Fruit fly (Drosophila melanogaster): ENCODE results near the gene Efr.

Gene Efr

DNA sequence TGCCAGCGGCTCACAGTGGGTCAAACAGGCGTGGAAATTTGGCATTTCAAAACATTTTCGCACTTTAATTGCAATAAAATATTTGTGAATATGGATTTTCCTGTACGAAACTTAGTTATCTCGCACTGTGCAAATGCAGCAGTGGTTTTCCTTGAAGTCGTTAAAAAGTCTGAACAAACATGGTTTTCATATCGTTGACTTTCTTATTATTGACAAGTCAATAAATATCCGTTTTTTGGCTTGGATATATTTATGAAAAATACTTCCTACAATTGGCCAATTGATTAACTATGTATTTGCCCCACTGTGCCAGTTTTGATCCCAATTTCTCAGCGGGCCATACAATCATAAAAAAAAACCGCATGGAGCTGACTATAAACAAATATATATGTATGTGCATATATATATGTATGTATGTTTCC lies 45.7 kb downstream of the Efr start:
- TF ChIP-seq foxo (GFP tag; optimal IDR thresholded peaks at IDR 0.05) (peak; percentile 63 to 93), HLH106 (tag; optimal IDR thresholded peaks at IDR 0.05) (peak; percentile 79), Mio (GFP tag; optimal IDR thresholded peaks at IDR 0.05) (peak; percentile 47), ey (GFP tag; optimal IDR thresholded peaks at IDR 0.05) (peak; percentile 89), Hnf4 (GFP tag; optimal IDR thresholded peaks at IDR 0.05) (peak; percentile 76), Abd-B (GFP tag; optimal IDR thresholded peaks at IDR 0.05) (no peak), Jra (GFP tag; optimal IDR thresholded peaks at IDR 0.05) (peak; percentile 65), Rel (GFP tag; optimal IDR thresholded peaks at IDR 0.05) (peak; percentile 71), Rel (tag; optimal IDR thresholded peaks at IDR 0.05) (no peak), OdsH (GFP tag; optimal IDR thresholded peaks at IDR 0.05) (peak; percentile 91), Dif (GFP tag; optimal IDR thresholded peaks at IDR 0.05; ENCODE audit: partially characterized antibody) (no peak), Sp1 (GFP tag; optimal IDR thresholded peaks at IDR 0.05) (peak; percentile 79), pan (optimal IDR thresholded peaks at IDR 0.05) (no peak), fru (GFP tag; optimal IDR thresholded peaks at IDR 0.05) (peak; percentile 92), h (GFP tag; optimal IDR thresholded peaks at IDR 0.05) (peak; percentile 92), CrebA (GFP tag; optimal IDR thresholded peaks at IDR 0.05; ENCODE audit: borderline replicate concordance) (no peak), CG9705 (GFP tag; optimal IDR thresholded peaks at IDR 0.05) (peak; percentile 19), br (GFP tag; optimal IDR thresholded peaks at IDR 0.05) (peak; percentile 92), usp (GFP tag; optimal IDR thresholded peaks at IDR 0.05) (no peak), dl (GFP tag; optimal IDR thresholded peaks at IDR 0.05; ENCODE audit: insufficient read depth in 1 of 2, partially characterized antibody in 2 of 2) (no peak), brk (GFP tag; optimal IDR thresholded peaks at IDR 0.05) (no peak), jim (GFP tag; optimal IDR thresholded peaks at IDR 0.05) (no peak), tai (GFP tag; optimal IDR thresholded peaks at IDR 0.05) (no peak), CG32264 (GFP tag; optimal IDR thresholded peaks at IDR 0.05) (peak; percentile 58), sv (GFP tag; optimal IDR thresholded peaks at IDR 0.05) (peak; percentile 94), N (GFP tag; optimal IDR thresholded peaks at IDR 0.05) (no peak), dmrt93B (GFP tag; optimal IDR thresholded peaks at IDR 0.05) (peak; percentile 77), rgr (GFP tag; optimal IDR thresholded peaks at IDR 0.05) (peak; percentile 91), psq (GFP tag; optimal IDR thresholded peaks at IDR 0.05) (peak; percentile 81), Hr83 (GFP tag; optimal IDR thresholded peaks at IDR 0.05; ENCODE audit: poor library complexity, severe bottlenecking) (no peak), sage (GFP tag; optimal IDR thresholded peaks at IDR 0.05) (peak; percentile 83), dsf (GFP tag; optimal IDR thresholded peaks at IDR 0.05; ENCODE audit: borderline replicate concordance) (peak; percentile 11), lola (GFP tag; optimal IDR thresholded peaks at IDR 0.05) (no peak), Vsx2 (GFP tag; optimal IDR thresholded peaks at IDR 0.05; ENCODE audit: partially characterized antibody) (no peak), woc (GFP tag; optimal IDR thresholded peaks at IDR 0.05) (peak; percentile 80), Myc (optimal IDR thresholded peaks at IDR 0.05) (no peak), Dfd (GFP tag; optimal IDR thresholded peaks at IDR 0.05) (no peak), GATAd (GFP tag; optimal IDR thresholded peaks at IDR 0.05) (no peak), Hr78 (GFP tag; optimal IDR thresholded peaks at IDR 0.05) (no peak)

- TF ChIP-seq Jra (GFP tag; optimal IDR thresholded peaks at IDR 0.05): no peak
These were observed 46.3 kb downstream of the Efr start for dm6 chrX:6266092-6266491.

dm6 chrX:6267187-6267711 lies 47.5 kb downstream of the Efr start, which contains the start of gene schlank:
Gene schlank, minus strand, starts transcription at chrX:6267228.
- TF ChIP-seq Dfd (GFP tag; optimal IDR thresholded peaks at IDR 0.05) (no peak), N (GFP tag; optimal IDR thresholded peaks at IDR 0.05) (no peak), Sp1 (GFP tag; optimal IDR thresholded peaks at IDR 0.05) (peak; percentile 36), foxo (GFP tag; optimal IDR thresholded peaks at IDR 0.05) (peak in 1 of 2 experiments; percentile 60), Mio (GFP tag; optimal IDR thresholded peaks at IDR 0.05) (no peak), usp (GFP tag; optimal IDR thresholded peaks at IDR 0.05) (no peak), lola (GFP tag; optimal IDR thresholded peaks at IDR 0.05) (no peak), CG9705 (GFP tag; optimal IDR thresholded peaks at IDR 0.05) (peak; percentile 18), br (GFP tag; optimal IDR thresholded peaks at IDR 0.05) (peak; percentile 38), dmrt93B (GFP tag; optimal IDR thresholded peaks at IDR 0.05) (no peak), sage (GFP tag; optimal IDR thresholded peaks at IDR 0.05) (no peak), CrebA (GFP tag; optimal IDR thresholded peaks at IDR 0.05; ENCODE audit: borderline replicate concordance) (no peak), h (GFP tag; optimal IDR thresholded peaks at IDR 0.05) (peak; percentile 35), Abd-B (GFP tag; optimal IDR thresholded peaks at IDR 0.05) (no peak), rgr (GFP tag; optimal IDR thresholded peaks at IDR 0.05) (peak; percentile 13), OdsH (GFP tag; optimal IDR thresholded peaks at IDR 0.05) (no peak), woc (GFP tag; optimal IDR thresholded peaks at IDR 0.05) (peak; percentile 76), CG32264 (GFP tag; optimal IDR thresholded peaks at IDR 0.05) (no peak), Hr83 (GFP tag; optimal IDR thresholded peaks at IDR 0.05; ENCODE audit: poor library complexity, severe bottlenecking) (no peak), Rel (GFP tag; optimal IDR thresholded peaks at IDR 0.05) (no peak), Rel (tag; optimal IDR thresholded peaks at IDR 0.05) (no peak), Hnf4 (GFP tag; optimal IDR thresholded peaks at IDR 0.05) (peak; percentile 27), brk (GFP tag; optimal IDR thresholded peaks at IDR 0.05) (no peak), dsf (GFP tag; optimal IDR thresholded peaks at IDR 0.05; ENCODE audit: borderline replicate concordance) (no peak), psq (GFP tag; optimal IDR thresholded peaks at IDR 0.05) (no peak), Vsx2 (GFP tag; optimal IDR thresholded peaks at IDR 0.05; ENCODE audit: partially characterized antibody) (no peak), GATAd (GFP tag; optimal IDR thresholded peaks at IDR 0.05) (no peak), Jra (GFP tag; optimal IDR thresholded peaks at IDR 0.05) (no peak), jim (GFP tag; optimal IDR thresholded peaks at IDR 0.05) (no peak), Hr78 (GFP tag; optimal IDR thresholded peaks at IDR 0.05) (no peak), sv (GFP tag; optimal IDR thresholded peaks at IDR 0.05) (peak; percentile 43), Myc (optimal IDR thresholded peaks at IDR 0.05) (no peak), HLH106 (tag; optimal IDR thresholded peaks at IDR 0.05) (peak; percentile 65), fru (GFP tag; optimal IDR thresholded peaks at IDR 0.05) (peak; percentile 32), ey (GFP tag; optimal IDR thresholded peaks at IDR 0.05) (peak; percentile 54), dl (GFP tag; optimal IDR thresholded peaks at IDR 0.05; ENCODE audit: insufficient read depth in 1 of 2, partially characterized antibody in 2 of 2) (no peak), pan (optimal IDR thresholded peaks at IDR 0.05) (no peak), tai (GFP tag; optimal IDR thresholded peaks at IDR 0.05) (no peak), Dif (GFP tag; optimal IDR thresholded peaks at IDR 0.05; ENCODE audit: partially characterized antibody) (no peak)
